Worm (Caenorhabditis elegans) whole organism, L3 larva: Measurements from ENCODE around the gene C07H4.1.

ENCODE experiments used
- ceh-82 ChIP-seq: fragments of 150-350 bp; optimal IDR thresholded peaks from 2 replicates; lab custom pipeline; 2014; ENCODE audit warnings: missing biosample characterization, missing genetic modification characterization
- elt-3 ChIP-seq, 3 experiments: fragments of 150-350 bp in 1 of 3; sonication (generic microtip) in 2 of 3; optimal IDR thresholded peaks; 2 replicates in 2 of 3; 4 replicates in 1 of 3; lab custom pipeline; 2014 to 2017; ENCODE audit warnings: missing biosample characterization in 3 of 3, missing genetic modification characterization in 3 of 3
- nhr-28 ChIP-seq: fragments of 150-350 bp; optimal IDR thresholded peaks from 2 replicates; lab custom pipeline; 2014; ENCODE audit warnings: missing biosample characterization, missing genetic modification characterization
- pha-4 ChIP-seq: fragments of 150-350 bp; optimal IDR thresholded peaks from 2 replicates; lab custom pipeline; 2014; ENCODE audit warnings: missing biosample characterization, missing genetic modification reagents, missing genetic modification characterization
- skn-1 ChIP-seq: fragments of 150-350 bp; optimal IDR thresholded peaks from 2 replicates; lab custom pipeline; 2014; ENCODE audit warnings: missing biosample characterization, missing genetic modification characterization
- snpc-4 ChIP-seq: fragments of 150-350 bp; optimal IDR thresholded peaks from 2 replicates; lab custom pipeline; 2014; ENCODE audit warnings: missing biosample characterization, missing genetic modification characterization
- tbx-2 ChIP-seq: sonication (generic microtip); optimal IDR thresholded peaks from 2 replicates; lab custom pipeline; 2016; ENCODE audit warnings: mild to moderate bottlenecking, missing genetic modification characterization, missing compliant biosample characterization

DNA sequence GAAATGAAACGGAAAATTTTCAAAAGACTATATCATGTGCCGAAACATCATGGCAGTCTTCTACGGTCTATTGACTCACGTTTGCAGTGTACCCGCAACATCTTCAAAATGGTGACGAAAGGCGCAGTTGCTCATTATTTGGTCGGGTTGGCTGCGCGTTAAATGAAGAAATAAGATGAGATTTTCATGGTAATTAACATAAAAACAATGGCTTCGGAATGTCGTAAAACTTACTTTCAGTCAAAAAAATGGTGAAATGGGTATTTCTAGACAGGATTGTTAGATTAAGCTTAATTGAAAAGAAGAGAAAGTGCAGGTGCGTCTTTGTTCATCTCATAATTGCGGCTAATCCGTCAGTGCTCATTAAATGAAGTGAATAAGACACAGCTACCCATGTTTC lies 39.9 kb downstream of the C07H4.1 start, which contains the start of gene T24B8.7:
- TF ChIP-seq nhr-28 (tag; lab: Kevin White, UChicago) (no peak), pha-4 (tag; lab: Kevin White, UChicago) (no peak), ceh-82 (tag; lab: Kevin White, UChicago) (no peak), skn-1 (tag; lab: Kevin White, UChicago) (no peak), tbx-2 (no peak), snpc-4 (no peak), elt-3 (tag; optimal IDR thresholded peaks at IDR 0.05; lab: Kevin White, UChicago) (no peak)
